Worm (Caenorhabditis elegans): Measurements from ENCODE around the gene Y71H2AR.2.

The Y71H2AR.2 gene

DNA sequence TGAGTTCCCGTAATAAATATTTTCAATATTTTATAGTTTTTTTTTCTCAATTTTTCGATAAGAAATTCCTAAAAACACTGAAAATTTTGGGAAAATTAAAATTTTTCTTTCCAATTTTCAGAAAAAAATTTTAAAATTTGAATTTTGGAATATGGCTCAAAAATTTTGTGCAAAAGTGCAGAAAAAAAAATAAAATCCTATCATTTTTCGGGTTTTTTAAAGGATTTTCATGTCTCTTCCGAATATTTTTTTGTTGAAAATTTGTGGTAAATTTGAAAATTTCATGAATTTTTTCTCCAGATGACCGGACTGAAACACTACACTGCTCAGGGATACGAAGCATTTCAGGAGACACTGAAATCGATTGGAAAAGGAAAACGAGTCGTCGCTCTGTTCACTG is 6.4 kb downstream of the Y71H2AR.2 start, which contains the start of gene txdc-17:
TSS of gene txdc-17 (plus strand) at position 301 of the 400 bp plus-strand sequence.
- TF ChIP-seq dpl-1 (GFP tag; optimal IDR thresholded peaks at IDR 0.05): no peak

DNA sequence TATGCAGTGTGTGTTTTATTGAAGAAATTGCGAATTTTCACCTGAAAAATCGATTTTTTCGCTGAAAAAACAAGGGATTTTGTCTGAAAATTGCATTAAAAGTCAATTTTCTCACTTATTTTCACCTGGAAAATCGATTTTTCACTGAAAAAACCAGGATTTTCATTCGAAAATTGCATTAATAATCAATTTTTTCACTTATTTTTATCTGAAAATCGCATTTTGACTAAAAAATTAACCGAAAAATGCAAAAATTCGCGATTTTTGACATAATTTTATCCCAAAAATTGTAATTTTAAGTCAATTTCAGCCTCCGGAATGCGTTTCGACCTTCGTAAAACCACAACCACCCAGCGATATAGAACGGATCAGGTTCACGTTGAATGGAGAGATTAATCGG is 8.2 kb downstream of the Y71H2AR.2 start, which contains the start of gene Y71H2AM.29:
TSS of gene Y71H2AM.29 (plus strand) at position 301 of the 400 bp plus-strand sequence.
- TF ChIP-seq nhr-90 (tag; optimal IDR thresholded peaks at IDR 0.05) (no peak), hsf-1 (GFP tag; IDR thresholded peaks at IDR 0.05) (no peak), tbp1 (GFP tag; optimal IDR thresholded peaks at IDR 0.05) (no peak), tlf-1 (GFP tag; optimal IDR thresholded peaks at IDR 0.05) (no peak), Y95B8A.8 (GFP tag; IDR thresholded peaks at IDR 0.05) (no peak), ccch-3 (GFP tag; optimal IDR thresholded peaks at IDR 0.05) (no peak), mel-28 (tag; optimal IDR thresholded peaks at IDR 0.05; ENCODE audit: borderline replicate concordance) (no peak), rec-8 (tag; optimal IDR thresholded peaks at IDR 0.05) (no peak), cebp-1 (GFP tag; IDR thresholded peaks at IDR 0.05) (no peak), cebp-1 (tag; optimal IDR thresholded peaks at IDR 0.05) (no peak), madf-10 (tag; optimal IDR thresholded peaks at IDR 0.05) (no peak), nfya-1 (tag; optimal IDR thresholded peaks at IDR 0.05; ENCODE audit: borderline replicate concordance, insufficient read depth) (no peak), attf-5 (GFP tag; optimal IDR thresholded peaks at IDR 0.05) (no peak), nfya-2 (GFP tag; IDR thresholded peaks at IDR 0.05) (no peak), akir-1 (GFP tag; optimal IDR thresholded peaks at IDR 0.05) (no peak), ztf-26 (tag; optimal IDR thresholded peaks at IDR 0.05) (no peak), let-607 (tag; optimal IDR thresholded peaks at IDR 0.05) (no peak), ztf-18 (tag; optimal IDR thresholded peaks at IDR 0.05) (no peak), mxl-1 (tag; optimal IDR thresholded peaks at IDR 0.05) (no peak), ztf-28 (GFP tag; IDR thresholded peaks at IDR 0.05) (no peak)

- TF ChIP-seq attf-3 (GFP tag; conservative IDR thresholded peaks at IDR 0.05) (no peak), zfh-2 (GFP tag; conservative IDR thresholded peaks at IDR 0.05) (no peak), nfyb-1 (GFP tag; IDR thresholded peaks at IDR 0.05) (no peak), madf-10 (tag; optimal IDR thresholded peaks at IDR 0.05) (no peak), ZK185.1 (tag; optimal IDR thresholded peaks at IDR 0.05; ENCODE audit: poor library complexity, severe bottlenecking) (no peak), sea-2 (GFP tag; IDR thresholded peaks at IDR 0.05) (no peak), rcor-1 (GFP tag; IDR thresholded peaks at IDR 0.05) (no peak), let-526 (GFP tag; IDR thresholded peaks at IDR 0.05) (no peak), madf-6 (GFP tag; IDR thresholded peaks at IDR 0.05) (no peak), F37B4.10 (GFP tag; IDR thresholded peaks at IDR 0.05) (no peak), C17E4.6 (GFP tag; IDR thresholded peaks at IDR 0.05) (no peak), aptf-3 (GFP tag; IDR thresholded peaks at IDR 0.05) (no peak), K12H6.12 (tag; optimal IDR thresholded peaks at IDR 0.05) (no peak), hrde-1 (tag; optimal IDR thresholded peaks at IDR 0.05; ENCODE audit: borderline replicate concordance) (no peak), sdz-38 (tag; optimal IDR thresholded peaks at IDR 0.05) (no peak), ccch-3 (GFP tag; optimal IDR thresholded peaks at IDR 0.05) (no peak), bed-1 (GFP tag; IDR thresholded peaks at IDR 0.05) (no peak), atf-7 (tag; optimal IDR thresholded peaks at IDR 0.05) (no peak)
These were observed 14.0 kb downstream of the Y71H2AR.2 start, which contains the start of gene Y71H2AM.1 for ce11 chrIII:2826770-2827169. Gene Y71H2AM.1 (plus strand): TSS chrIII:2827070.
